Worm (Caenorhabditis elegans) whole organism, midembryonic: ENCODE measurements around the gene abl-1.

ENCODE experiments used
- T22C8.4 ChIP-seq: fragments of 200-800 bp; sonication (Bioruptor generic); IDR thresholded peaks from 2 replicates; pipeline ENCODE4 v1.3.6; 2022; ENCODE audit warnings: missing genetic modification characterization, missing compliant biosample characterization
- cog-1 ChIP-seq: sonication (generic microtip); optimal IDR thresholded peaks from 2 replicates; lab custom pipeline; 2016; ENCODE audit warnings: missing genetic modification characterization, missing compliant biosample characterization
- flt-1 ChIP-seq: fragments of 200-800 bp; sonication (Bioruptor generic); IDR thresholded peaks from 2 replicates; pipeline ENCODE4 v1.3.6; 2022; ENCODE audit warnings: missing genetic modification characterization, missing compliant biosample characterization
- klf-2 ChIP-seq: fragments of 200-800 bp; sonication (Bioruptor generic); conservative IDR thresholded peaks from 2 replicates; pipeline ENCODE4 v1.3.6; 2022; ENCODE audit warnings: missing genetic modification reagents, missing genetic modification characterization, missing compliant biosample characterization
- med-1 ChIP-seq: sonication (generic microtip); optimal IDR thresholded peaks from 2 replicates; lab custom pipeline; 2017; ENCODE audit warnings: missing genetic modification characterization, mild to moderate bottlenecking, missing compliant biosample characterization, antibody characterized with exemption, missing genetic modification reagents; ENCODE audit not compliant: insufficient read depth
- ref-1 ChIP-seq: fragments of 200-800 bp; sonication (Bioruptor generic); conservative IDR thresholded peaks from 2 replicates; pipeline ENCODE4 v1.3.6; 2022; ENCODE audit warnings: missing genetic modification reagents, missing genetic modification characterization, missing compliant biosample characterization
- tab-1 ChIP-seq: fragments of 200-800 bp; sonication (Bioruptor generic); IDR thresholded peaks from 2 replicates; pipeline ENCODE4 v1.3.6; 2022; ENCODE audit warnings: missing genetic modification characterization, missing compliant biosample characterization
- ztf-23 ChIP-seq: fragments of 200-800 bp; sonication (Bioruptor generic); IDR thresholded peaks from 2 replicates; pipeline ENCODE4 v1.3.6; 2022; ENCODE audit warnings: missing genetic modification reagents, missing genetic modification characterization, missing compliant biosample characterization
- ztf-29 ChIP-seq: fragments of 200-800 bp; sonication (Bioruptor generic); IDR thresholded peaks from 2 replicates; pipeline ENCODE4 v1.3.6; 2022; ENCODE audit warnings: missing genetic modification reagents, missing genetic modification characterization, missing compliant biosample characterization

- TF ChIP-seq flt-1 (GFP tag; lab: Robert Waterston, UW): no peak
- no peak for TF ChIP-seq ref-1 (GFP tag; lab: Robert Waterston, UW)
- TF ChIP-seq T22C8.4 (GFP tag; lab: Robert Waterston, UW): no peak
- no peak for TF ChIP-seq ztf-23 (GFP tag; lab: Robert Waterston, UW)
- TF ChIP-seq ztf-29 (GFP tag; lab: Robert Waterston, UW): no peak
- TF ChIP-seq klf-2 (GFP tag; lab: Robert Waterston, UW): no peak
- TF ChIP-seq tab-1: no peak
- TF ChIP-seq med-1 (GFP tag; lab: Kevin White, UChicago): no peak
- TF ChIP-seq cog-1 (tag; lab: Kevin White, UChicago): no peak
Observed at ce11 chrX:10630059-10630791, 6.2 kb upstream of the abl-1 start.
